Fruit fly (Drosophila melanogaster) whole organism, embryonic: Measurements from ENCODE around the gene CG32099.

Experiments used
- ATbp ChIP-seq: fragments of 200-800 bp; sonication (Bioruptor generic); optimal IDR thresholded peaks from 2 replicates; lab custom pipeline; 2017; ENCODE audit warnings: missing biosample characterization, mild to moderate bottlenecking, missing genetic modification characterization, missing genetic modification reagents
- Atf-2 ChIP-seq: fragments of 200-800 bp; sonication (Bioruptor generic); optimal IDR thresholded peaks from 2 replicates; lab custom pipeline; 2016; ENCODE audit warnings: missing biosample characterization, missing genetic modification characterization
- CG10959 ChIP-seq: fragments of 200-800 bp; sonication (Bioruptor generic); IDR thresholded peaks from 2 replicates; pipeline ENCODE4 v1.3.6; 2022; ENCODE audit warnings: missing biosample characterization, missing genetic modification characterization
- CG11695 ChIP-seq: fragments of 200-800 bp; sonication (Bioruptor generic); IDR thresholded peaks from 3 replicates; pipeline ENCODE4 v1.3.6; 2022; ENCODE audit warnings: missing biosample characterization, missing genetic modification characterization
- CG11723 ChIP-seq: fragments of 200-800 bp; sonication (Bioruptor generic); optimal IDR thresholded peaks from 2 replicates; lab custom pipeline; 2017; ENCODE audit warnings: missing biosample characterization, mild to moderate bottlenecking, missing genetic modification characterization
- CG13296 ChIP-seq: fragments of 200-800 bp; sonication (Bioruptor generic); optimal IDR thresholded peaks from 3 replicates; lab custom pipeline; 2018; ENCODE audit warnings: missing biosample characterization, mild to moderate bottlenecking, missing genetic modification characterization
- CG13424 ChIP-seq: fragments of 200-800 bp; sonication (Bioruptor generic); optimal IDR thresholded peaks from 2 replicates; lab custom pipeline; 2019; ENCODE audit warnings: missing biosample characterization, mild to moderate bottlenecking, missing genetic modification characterization, moderate library complexity
- CG13775 ChIP-seq: fragments of 200-800 bp; sonication (Bioruptor generic); optimal IDR thresholded peaks from 3 replicates; lab custom pipeline; 2017; ENCODE audit warnings: missing biosample characterization, mild to moderate bottlenecking, missing genetic modification characterization
- CG2202 ChIP-seq: fragments of 200-800 bp; sonication (Bioruptor generic); optimal IDR thresholded peaks from 2 replicates; lab custom pipeline; 2018; ENCODE audit warnings: missing biosample characterization, mild to moderate bottlenecking, missing genetic modification characterization
- CG32532 ChIP-seq: fragments of 200-800 bp; sonication (Bioruptor generic); IDR thresholded peaks from 2 replicates; pipeline ENCODE4 v1.3.6; 2022; ENCODE audit warnings: missing biosample characterization, missing genetic modification characterization
- CG32772 ChIP-seq: fragments of 200-800 bp; sonication (Bioruptor generic); IDR thresholded peaks from 2 replicates; pipeline ENCODE4 v1.3.6; 2022; ENCODE audit warnings: missing biosample characterization, missing genetic modification characterization
- CG3995 ChIP-seq: fragments of 200-800 bp; sonication (Bioruptor generic); optimal IDR thresholded peaks from 3 replicates; lab custom pipeline; 2016; ENCODE audit warnings: missing biosample characterization, missing genetic modification characterization
- CG4730 ChIP-seq: fragments of 200-800 bp; sonication (Bioruptor generic); IDR thresholded peaks from 2 replicates; pipeline ENCODE4 v1.3.6; 2022; ENCODE audit warnings: missing biosample characterization, missing genetic modification characterization
- CG4854 ChIP-seq: fragments of 200-800 bp; sonication (Bioruptor generic); optimal IDR thresholded peaks from 2 replicates; lab custom pipeline; 2016; ENCODE audit warnings: missing biosample characterization, missing genetic modification characterization, inconsistent platforms
- CG5245 ChIP-seq: fragments of 200-800 bp; sonication (Bioruptor generic); optimal IDR thresholded peaks from 3 replicates; lab custom pipeline; 2016; ENCODE audit warnings: missing biosample characterization, missing genetic modification characterization
- CG7786 ChIP-seq: fragments of 200-800 bp; sonication (Bioruptor generic); optimal IDR thresholded peaks from 2 replicates; lab custom pipeline; 2016; ENCODE audit warnings: missing biosample characterization, missing genetic modification characterization
- CG8281 ChIP-seq: fragments of 200-800 bp; sonication (Bioruptor generic); optimal IDR thresholded peaks from 2 replicates; lab custom pipeline; 2018; ENCODE audit warnings: missing biosample characterization, mild to moderate bottlenecking, missing genetic modification characterization, moderate library complexity
- CG9932 ChIP-seq: fragments of 200-800 bp; sonication (Bioruptor generic); IDR thresholded peaks from 2 replicates; pipeline ENCODE4 v1.3.6; 2022; ENCODE audit warnings: missing biosample characterization, missing genetic modification characterization
- Dek ChIP-seq: fragments of 200-800 bp; sonication (Bioruptor generic); optimal IDR thresholded peaks from 3 replicates; lab custom pipeline; 2019; ENCODE audit warnings: missing biosample characterization, mild to moderate bottlenecking, missing genetic modification characterization, moderate library complexity
- Dip3 ChIP-seq: fragments of 200-800 bp; sonication (Bioruptor generic); optimal IDR thresholded peaks from 3 replicates; lab custom pipeline; 2016; ENCODE audit warnings: missing biosample characterization, missing genetic modification characterization
- MESR4 ChIP-seq: fragments of 200-800 bp; sonication (Bioruptor generic); optimal IDR thresholded peaks from 2 replicates; lab custom pipeline; 2018; ENCODE audit warnings: missing biosample characterization, mild to moderate bottlenecking, missing genetic modification characterization, moderate library complexity
- Mes4 ChIP-seq: fragments of 200-800 bp; sonication (Bioruptor generic); optimal IDR thresholded peaks from 2 replicates; lab custom pipeline; 2016; ENCODE audit warnings: missing biosample characterization, missing genetic modification characterization
- Rfx ChIP-seq: fragments of 200-800 bp; sonication (Bioruptor generic); IDR thresholded peaks from 2 replicates; pipeline ENCODE4 v1.3.6; 2022; ENCODE audit warnings: missing biosample characterization, missing genetic modification characterization
- Tbp ChIP-seq: fragments of >200 bp; optimal IDR thresholded peaks from 2 replicates; lab custom pipeline; 2018; ENCODE audit warnings: missing biosample characterization, missing genetic modification characterization
- ab ChIP-seq: fragments of 200-800 bp; sonication (Bioruptor generic); optimal IDR thresholded peaks from 2 replicates; lab custom pipeline; 2016; ENCODE audit warnings: missing biosample characterization, missing genetic modification characterization
- cad ChIP-seq: fragments of >200 bp; optimal IDR thresholded peaks from 2 replicates; lab custom pipeline; 2017; ENCODE audit warnings: missing biosample characterization, missing genetic modification characterization
- cato ChIP-seq: fragments of 200-800 bp; sonication (Bioruptor generic); optimal IDR thresholded peaks from 2 replicates; lab custom pipeline; 2016; ENCODE audit warnings: missing biosample characterization, missing genetic modification characterization, borderline replicate concordance
- dm ChIP-seq: fragments of 200-800 bp; sonication (Bioruptor generic); optimal IDR thresholded peaks from 3 replicates; lab custom pipeline; 2016; ENCODE audit warnings: missing biosample characterization, missing genetic modification characterization
- fd102C ChIP-seq: fragments of 200-800 bp; sonication (Bioruptor generic); optimal IDR thresholded peaks from 2 replicates; lab custom pipeline; 2018; ENCODE audit warnings: missing biosample characterization, mild to moderate bottlenecking, missing genetic modification characterization, moderate library complexity
- fd64A ChIP-seq: fragments of 200-800 bp; sonication (Bioruptor generic); optimal IDR thresholded peaks from 3 replicates; lab custom pipeline; 2018; ENCODE audit warnings: missing biosample characterization, mild to moderate bottlenecking, missing genetic modification characterization
- fu2 ChIP-seq: fragments of 200-800 bp; sonication (Bioruptor generic); optimal IDR thresholded peaks from 2 replicates; lab custom pipeline; 2016; ENCODE audit warnings: missing biosample characterization, missing genetic modification characterization
- gt ChIP-seq: fragments of 200-800 bp; sonication (Bioruptor generic); IDR thresholded peaks from 2 replicates; pipeline ENCODE4 v1.3.6; 2022; ENCODE audit warnings: missing biosample characterization, missing genetic modification characterization
- ind ChIP-seq: fragments of 200-800 bp; sonication (Bioruptor generic); optimal IDR thresholded peaks from 3 replicates; lab custom pipeline; 2016; ENCODE audit warnings: missing biosample characterization, missing genetic modification characterization
- inv ChIP-seq: fragments of 200-800 bp; sonication (Bioruptor generic); IDR thresholded peaks from 2 replicates; pipeline ENCODE4 v1.3.6; 2022; ENCODE audit warnings: missing biosample characterization, missing genetic modification characterization; ENCODE audit not compliant: partially characterized antibody
- nerfin-2 ChIP-seq: fragments of 200-800 bp; sonication (Bioruptor generic); IDR thresholded peaks from 2 replicates; pipeline ENCODE4 v1.3.6; 2022; ENCODE audit warnings: missing biosample characterization, missing genetic modification characterization; ENCODE audit not compliant: partially characterized antibody
- nom ChIP-seq: fragments of 200-800 bp; sonication (Bioruptor generic); optimal IDR thresholded peaks from 2 replicates; lab custom pipeline; 2017; ENCODE audit warnings: missing biosample characterization, missing genetic modification characterization, mild to moderate bottlenecking, moderate library complexity, missing genetic modification reagents
- pfk ChIP-seq: fragments of 200-800 bp; sonication (Bioruptor generic); optimal IDR thresholded peaks from 2 replicates; lab custom pipeline; 2018; ENCODE audit warnings: missing biosample characterization, mild to moderate bottlenecking, missing genetic modification characterization, moderate library complexity
- pum ChIP-seq: fragments of 200-800 bp; sonication (Bioruptor generic); optimal IDR thresholded peaks from 2 replicates; lab custom pipeline; 2016; ENCODE audit warnings: missing biosample characterization, missing genetic modification characterization
- repo ChIP-seq: fragments of 200-800 bp; sonication (Bioruptor generic); optimal IDR thresholded peaks from 2 replicates; lab custom pipeline; 2016; ENCODE audit warnings: missing biosample characterization, missing genetic modification characterization
- run ChIP-seq: fragments of 200-800 bp; sonication (Bioruptor generic); optimal IDR thresholded peaks from 3 replicates; lab custom pipeline; 2018; ENCODE audit warnings: missing biosample characterization, mild to moderate bottlenecking, missing genetic modification characterization
- schlank ChIP-seq: fragments of 200-800 bp; sonication (Bioruptor generic); optimal IDR thresholded peaks from 2 replicates; lab custom pipeline; 2018; ENCODE audit warnings: missing biosample characterization, mild to moderate bottlenecking, missing genetic modification characterization
- shn ChIP-seq: fragments of 200-800 bp; sonication (Bioruptor generic); optimal IDR thresholded peaks from 3 replicates; lab custom pipeline; 2016; ENCODE audit warnings: missing biosample characterization, missing genetic modification characterization
- slp2 ChIP-seq: fragments of 200-800 bp; sonication (Bioruptor generic); optimal IDR thresholded peaks from 2 replicates; lab custom pipeline; 2016; ENCODE audit warnings: missing biosample characterization, missing genetic modification characterization
- sqz ChIP-seq: fragments of 200-800 bp; sonication (Bioruptor generic); optimal IDR thresholded peaks from 3 replicates; lab custom pipeline; 2018; ENCODE audit warnings: missing biosample characterization, mild to moderate bottlenecking, missing genetic modification characterization
- sr ChIP-seq: fragments of 200-800 bp; sonication (Bioruptor generic); IDR thresholded peaks from 3 replicates; pipeline ENCODE4 v1.3.6; 2022; ENCODE audit warnings: missing biosample characterization, missing genetic modification characterization
- tio ChIP-seq: fragments of 200-800 bp; sonication (Bioruptor generic); optimal IDR thresholded peaks from 2 replicates; lab custom pipeline; 2017; ENCODE audit warnings: missing biosample characterization, missing genetic modification characterization, inconsistent platforms
- twi ChIP-seq: fragments of 200-800 bp; optimal IDR thresholded peaks from 2 replicates; lab custom pipeline; 2019; ENCODE audit warnings: missing biosample characterization, mild to moderate bottlenecking, missing genetic modification characterization, moderate library complexity
- tx ChIP-seq: fragments of 200-800 bp; sonication (Bioruptor generic); optimal IDR thresholded peaks from 2 replicates; lab custom pipeline; 2016; ENCODE audit warnings: missing biosample characterization, missing genetic modification characterization
- zf30C ChIP-seq: fragments of 200-800 bp; sonication (Bioruptor generic); optimal IDR thresholded peaks from 3 replicates; lab custom pipeline; 2018; ENCODE audit warnings: missing biosample characterization, mild to moderate bottlenecking, missing genetic modification characterization

CG32099 gene

DNA sequence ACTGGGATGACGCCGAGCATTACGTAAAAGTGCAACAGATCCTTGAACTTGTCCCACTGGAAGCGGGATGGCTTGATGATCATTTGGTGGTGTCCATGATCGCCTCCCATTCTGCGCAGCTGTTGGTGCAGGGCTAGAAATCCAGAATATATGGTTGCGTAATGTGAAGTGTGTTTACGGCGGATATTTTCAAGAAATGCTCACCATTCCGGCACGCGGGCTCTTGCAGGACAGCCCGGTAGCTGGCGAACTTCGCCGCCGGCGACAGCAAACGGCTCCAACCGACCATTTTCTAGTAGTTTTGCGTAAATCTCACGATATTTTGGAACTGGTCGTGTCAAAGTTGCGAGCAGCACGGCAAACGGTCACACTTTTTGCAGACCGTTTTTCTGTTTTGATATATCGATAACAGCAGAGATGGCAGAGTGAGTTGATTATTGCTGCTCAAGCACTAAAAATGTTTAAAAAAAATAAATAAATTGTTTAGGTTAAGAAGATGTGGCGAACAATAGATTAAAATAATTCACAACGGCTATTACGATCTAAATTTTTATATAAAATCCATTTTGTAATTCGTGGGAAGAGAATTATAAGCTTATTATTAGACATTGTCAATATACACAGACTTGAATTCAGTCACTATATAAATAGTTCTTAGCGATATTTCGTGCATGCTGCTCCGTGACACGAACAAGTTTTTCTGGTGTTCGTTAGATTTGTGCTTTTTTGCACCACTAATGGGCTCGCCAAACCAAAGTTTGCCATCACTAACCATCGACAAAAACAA is 10.8 kb upstream of the CG32099 start, which contains the start of the genes ND-SGDH and RhoGAP68F (continued):
- TF ChIP-seq CG8281 (tag; lab: Kevin White, UChicago) (peak; percentile 2), cato (GFP tag; lab: Kevin White, UChicago) (peak; percentile 70), inv (GFP tag; lab: Robert Waterston, UW) (peak; percentile 97), pum (GFP tag; lab: Kevin White, UChicago) (peak; percentile 68), ATbp (no peak), tx (peak; percentile 45), nerfin-2 (GFP tag; lab: Robert Waterston, UW) (peak; percentile 76), CG13296 (GFP tag; lab: Kevin White, UChicago) (peak; percentile 70), run (peak; percentile 17), CG2202 (tag; lab: Kevin White, UChicago) (peak; percentile 21), Mes4 (peak; percentile 37), CG4854 (GFP tag; lab: Kevin White, UChicago) (peak; percentile 54), Atf-2 (peak; percentile 71), CG3995 (GFP tag; lab: Kevin White, UChicago) (peak; percentile 91), CG10959 (GFP tag; lab: Robert Waterston, UW) (peak; percentile 55; the same call in 1 of the 2 replicates), CG7786 (peak; percentile 70), CG32772 (GFP tag; lab: Robert Waterston, UW) (peak; percentile 59; the same call in 1 of the 2 replicates), fu2 (GFP tag; lab: Kevin White, UChicago) (peak; percentile 34), Tbp (no peak), repo (GFP tag; lab: Kevin White, UChicago) (no peak), cad (GFP tag; lab: Kevin White, UChicago) (no peak), fd102C (GFP tag; lab: Kevin White, UChicago) (no peak), ab (no peak), Dip3 (GFP tag; lab: Kevin White, UChicago) (peak; percentile 82), CG5245 (peak; percentile 23), twi (tag; lab: Kevin White, UChicago) (peak; percentile 54), dm (peak; percentile 58), pfk (no peak), MESR4 (GFP tag; lab: Kevin White, UChicago) (peak; percentile 78), tio (peak; percentile 72), gt (GFP tag; lab: Robert Waterston, UW) (no peak), CG13424 (tag; lab: Kevin White, UChicago) (peak; percentile 81), CG32532 (GFP tag; lab: Robert Waterston, UW) (0 out of 2 replicates have a peak, but pooled peaks have one; percentile 76), sr (GFP tag; lab: Robert Waterston, UW) (no peak), CG9932 (GFP tag; lab: Robert Waterston, UW) (peak; percentile 91), CG4730 (GFP tag; lab: Robert Waterston, UW) (peak; percentile 32; the same call in 1 of the 2 replicates), sqz (GFP tag; lab: Kevin White, UChicago) (peak; percentile 55), slp2 (GFP tag; lab: Kevin White, UChicago) (peak; percentile 58), Dek (peak; percentile 67), ind (peak; percentile 83), shn (GFP tag; lab: Kevin White, UChicago) (peak; percentile 69), CG11723 (GFP tag; lab: Kevin White, UChicago) (peak; percentile 71), CG13775 (GFP tag; lab: Kevin White, UChicago) (peak; percentile 85), nom (GFP tag; lab: Kevin White, UChicago) (no peak), fd64A (GFP tag; lab: Kevin White, UChicago) (no peak), CG11695 (GFP tag; lab: Robert Waterston, UW) (peak; percentile 55; the same call in 2 of the 3 replicates), schlank (tag; lab: Kevin White, UChicago) (no peak), Rfx (peak; percentile 79), zf30C (GFP tag; lab: Kevin White, UChicago) (no peak)
